Worm (Caenorhabditis elegans) whole organism, young adult: Measurements from ENCODE around the gene sre-16.

Source experiments
- ZK185.1 ChIP-seq: sonication (generic microtip); optimal IDR thresholded peaks from 2 replicates; lab custom pipeline; 2016; ENCODE audit warnings: mild to moderate bottlenecking, missing genetic modification characterization, missing compliant biosample characterization; ENCODE audit not compliant: poor library complexity, severe bottlenecking
- ama-1 ChIP-seq, 3 experiments: fragments of 150-350 bp in 1 of 3; sonication (generic microtip) in 2 of 3; optimal IDR thresholded peaks; 2 replicates each; lab custom pipeline; 2014 to 2018; ENCODE audit warnings: missing biosample characterization in 2 of 3, missing genetic modification characterization in 2 of 3, missing genetic modification reagents in 2 of 3
- attf-5 ChIP-seq: fragments of 200-800 bp; sonication (Bioruptor generic); optimal IDR thresholded peaks from 2 replicates; lab custom pipeline; 2018; ENCODE audit warnings: mild to moderate bottlenecking, missing genetic modification characterization, missing compliant biosample characterization
- bed-1 ChIP-seq: fragments of 200-800 bp; sonication (Bioruptor generic); IDR thresholded peaks from 2 replicates; pipeline ENCODE4 v1.3.6; 2022; ENCODE audit warnings: missing genetic modification reagents, missing genetic modification characterization, missing compliant biosample characterization
- ceh-91 ChIP-seq: fragments of 200-800 bp; sonication (Bioruptor generic); IDR thresholded peaks from 2 replicates; pipeline ENCODE4 v1.3.6; 2022; ENCODE audit warnings: missing genetic modification reagents, missing genetic modification characterization, missing compliant biosample characterization
- dpl-1 ChIP-seq: fragments of 150-350 bp; optimal IDR thresholded peaks from 2 replicates; lab custom pipeline; 2014; ENCODE audit warnings: missing biosample characterization, missing genetic modification reagents, missing genetic modification characterization
- nfya-1 ChIP-seq: sonication (generic microtip); optimal IDR thresholded peaks from 2 replicates; lab custom pipeline; 2017; ENCODE audit warnings: antibody characterized with exemption, missing compliant biosample characterization, missing genetic modification characterization, borderline replicate concordance; ENCODE audit not compliant: insufficient read depth
- rpc-1 ChIP-seq, 2 experiments: fragments of 150-350 bp in 1 of 2; sonication (generic microtip) in 1 of 2; optimal IDR thresholded peaks; 2 replicates each; lab custom pipeline; 2014 to 2018; ENCODE audit warnings: missing biosample characterization in 1 of 2, missing genetic modification characterization in 1 of 2, missing genetic modification reagents in 1 of 2, missing genotype in 1 of 2
- unc-62 ChIP-seq: fragments of 150-350 bp; optimal IDR thresholded peaks from 2 replicates; lab custom pipeline; 2014; ENCODE audit warnings: missing biosample characterization, missing genetic modification reagents, missing genetic modification characterization
- ztf-18 ChIP-seq: sonication (generic microtip); optimal IDR thresholded peaks from 2 replicates; lab custom pipeline; 2016; ENCODE audit warnings: missing genotype, mild to moderate bottlenecking, missing genetic modification characterization, missing compliant biosample characterization
- ztf-25 ChIP-seq: fragments of 200-800 bp; sonication (Bioruptor generic); IDR thresholded peaks from 2 replicates; pipeline ENCODE4 v1.3.6; 2022; ENCODE audit warnings: missing genetic modification reagents, missing genetic modification characterization, missing compliant biosample characterization

DNA sequence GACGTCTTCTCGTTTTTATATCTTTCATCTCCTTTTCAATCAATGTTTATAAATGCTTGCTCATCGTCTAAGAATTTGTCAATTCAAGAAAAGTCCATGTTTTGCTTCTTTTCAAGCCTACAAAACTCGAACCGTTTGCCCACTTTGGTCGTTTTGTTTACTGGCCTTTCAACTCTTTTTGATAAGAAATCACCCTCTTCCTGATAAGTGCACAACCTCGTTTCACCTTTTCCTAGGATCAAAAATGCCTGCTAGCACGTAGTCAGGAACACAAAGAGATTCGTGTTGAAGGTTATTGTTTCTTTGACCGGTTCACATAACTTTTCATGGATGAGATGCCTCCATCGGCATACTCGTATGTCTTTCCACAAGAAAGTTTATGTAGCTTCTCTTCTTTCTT is 39.3 kb downstream of the sre-16 start:
- TF ChIP-seq attf-5 (GFP tag; lab: Kevin White, UChicago) (no peak), unc-62 (no peak), bed-1 (no peak), rpc-1 (optimal IDR thresholded peaks at IDR 0.05; lab: Kevin White, UChicago) (no peak), rpc-1 (tag; optimal IDR thresholded peaks at IDR 0.05; lab: Kevin White, UChicago) (no peak), ceh-91 (GFP tag; lab: Robert Waterston, UW) (no peak), ama-1 (optimal IDR thresholded peaks at IDR 0.05; lab: Kevin White, UChicago) (no peak), ama-1 (GFP tag; optimal IDR thresholded peaks at IDR 0.05; lab: Kevin White, UChicago) (no peak), ztf-25 (GFP tag; lab: Robert Waterston, UW) (no peak), nfya-1 (tag; lab: Kevin White, UChicago) (no peak), ZK185.1 (tag; lab: Kevin White, UChicago) (no peak), dpl-1 (GFP tag; lab: Kevin White, UChicago) (no peak), ztf-18 (tag; lab: Kevin White, UChicago) (no peak)
